Worm (Caenorhabditis elegans) whole organism, L4 larva: ENCODE results near the gene Y50D4A.6.

Experiments used
- D1046.2 ChIP-seq: fragments of 200-800 bp; sonication (Bioruptor generic); IDR thresholded peaks from 2 replicates; pipeline ENCODE4 v1.3.6; 2022; ENCODE audit warnings: missing genetic modification characterization, missing compliant biosample characterization
- F10B5.3 ChIP-seq: sonication (generic microtip); optimal IDR thresholded peaks from 2 replicates; lab custom pipeline; 2016; ENCODE audit warnings: mild to moderate bottlenecking, missing genetic modification characterization, missing compliant biosample characterization
- F44E2.7 ChIP-seq: fragments of 200-800 bp; sonication (Bioruptor generic); IDR thresholded peaks from 2 replicates; pipeline ENCODE4 v2.1.2; 2022; ENCODE audit warnings: missing genetic modification characterization, missing compliant biosample characterization
- R02D3.7 ChIP-seq: fragments of 150-350 bp; sonication (generic microtip); optimal IDR thresholded peaks from 3 replicates; lab custom pipeline; 2014; ENCODE audit warnings: missing biosample characterization, missing genetic modification characterization
- Y5F2A.4 ChIP-seq: fragments of 200-800 bp; sonication (Bioruptor generic); optimal IDR thresholded peaks from 2 replicates; lab custom pipeline; 2018; ENCODE audit warnings: mild to moderate bottlenecking, missing genetic modification characterization, missing compliant biosample characterization
- ZK546.5 ChIP-seq, 2 experiments: sonication (generic microtip); optimal IDR thresholded peaks; 2 replicates each; lab custom pipeline; 2017; ENCODE audit warnings: missing biosample characterization in 2 of 2, missing genetic modification characterization in 2 of 2
- aha-1 ChIP-seq: fragments of 150-350 bp; peaks from one replicate; lab custom pipeline; 2014; ENCODE audit warnings: missing biosample characterization, missing genetic modification characterization
- attf-4 ChIP-seq: sonication (generic microtip); optimal IDR thresholded peaks from 3 replicates; lab custom pipeline; 2017; ENCODE audit warnings: missing biosample characterization, missing genetic modification characterization
- ceh-32 ChIP-seq: sonication (generic microtip); optimal IDR thresholded peaks from 2 replicates; lab custom pipeline; 2016; ENCODE audit warnings: mild to moderate bottlenecking, missing genetic modification characterization, missing compliant biosample characterization; ENCODE audit not compliant: poor library complexity
- cey-2 ChIP-seq: sonication (generic microtip); optimal IDR thresholded peaks from 3 replicates; lab custom pipeline; 2017; ENCODE audit warnings: missing genetic modification characterization, mild to moderate bottlenecking, missing compliant biosample characterization, antibody characterized with exemption, borderline replicate concordance; ENCODE audit not compliant: insufficient read depth
- daf-12 ChIP-seq: fragments of 150-350 bp; optimal IDR thresholded peaks from 2 replicates; lab custom pipeline; 2014; ENCODE audit warnings: missing biosample characterization, missing genetic modification reagents, missing genetic modification characterization
- daf-16 ChIP-seq, 3 experiments: sonication (generic microtip); optimal IDR thresholded peaks; 2 replicates each; lab custom pipeline; 2016 to 2017; ENCODE audit warnings: missing genetic modification characterization in 3 of 3, missing genetic modification reagents in 3 of 3, mild to moderate bottlenecking in 2 of 3, missing compliant biosample characterization in 2 of 3, missing biosample characterization in 1 of 3, moderate library complexity in 1 of 3
- dmd-8 ChIP-seq: fragments of 200-800 bp; sonication (Bioruptor generic); IDR thresholded peaks from 2 replicates; pipeline ENCODE4 v1.3.6; 2022; ENCODE audit warnings: missing genetic modification characterization, missing compliant biosample characterization
- gei-8 ChIP-seq: fragments of 200-800 bp; sonication (Bioruptor generic); optimal IDR thresholded peaks from 2 replicates; lab custom pipeline; 2018; ENCODE audit warnings: mild to moderate bottlenecking, missing genetic modification characterization, missing compliant biosample characterization
- hif-1 ChIP-seq, 2 experiments: sonication (generic microtip); optimal IDR thresholded peaks; 2 replicates each; lab custom pipeline; 2016 to 2017; ENCODE audit warnings: missing compliant biosample characterization in 2 of 2, missing genetic modification characterization in 2 of 2, missing genetic modification reagents in 2 of 2, missing genotype in 2 of 2, mild to moderate bottlenecking in 1 of 2
- hlh-11 ChIP-seq: fragments of 200-800 bp; sonication (Bioruptor generic); optimal IDR thresholded peaks from 2 replicates; lab custom pipeline; 2018; ENCODE audit warnings: mild to moderate bottlenecking, missing genetic modification characterization, missing compliant biosample characterization
- jun-1 ChIP-seq: fragments of 150-350 bp; optimal IDR thresholded peaks from 2 replicates; lab custom pipeline; 2014; ENCODE audit warnings: missing biosample characterization, missing genetic modification reagents, missing genetic modification characterization
- lim-7 ChIP-seq: fragments of 200-800 bp; sonication (Bioruptor generic); IDR thresholded peaks from 2 replicates; pipeline ENCODE4 v1.3.6; 2022; ENCODE audit warnings: missing genetic modification characterization, missing compliant biosample characterization
- lin-29 ChIP-seq: fragments of 200-800 bp; sonication (Bioruptor generic); IDR thresholded peaks from 2 replicates; pipeline ENCODE4 v1.3.6; 2022; ENCODE audit warnings: missing genetic modification reagents, missing genetic modification characterization, missing compliant biosample characterization
- lin-39 ChIP-seq: fragments of 150-350 bp; optimal IDR thresholded peaks from 2 replicates; lab custom pipeline; 2014; ENCODE audit warnings: missing biosample characterization, missing genetic modification reagents, missing genetic modification characterization
- lsy-2 ChIP-seq, 2 experiments: fragments of 150-350 bp in 1 of 2; sonication (generic microtip) in 1 of 2; optimal IDR thresholded peaks; 2 replicates each; lab custom pipeline; 2014 to 2017; ENCODE audit warnings: missing biosample characterization in 2 of 2, missing genetic modification characterization in 2 of 2
- madf-5 ChIP-seq, 2 experiments: fragments of 200-800 bp; sonication (Bioruptor generic); IDR thresholded peaks; 2 replicates each; pipeline ENCODE4 v1.3.6; 2022; ENCODE audit warnings: missing compliant biosample characterization in 2 of 2, missing genetic modification characterization in 2 of 2
- mdt-29 ChIP-seq: fragments of 200-800 bp; sonication (Bioruptor generic); IDR thresholded peaks from 2 replicates; pipeline ENCODE4 v1.3.6; 2022; ENCODE audit warnings: missing genetic modification reagents, missing genetic modification characterization, missing compliant biosample characterization
- mep-1 ChIP-seq: fragments of 150-350 bp; sonication (generic microtip); optimal IDR thresholded peaks from 3 replicates; lab custom pipeline; 2014; ENCODE audit warnings: missing biosample characterization, missing genetic modification characterization
- mes-2 ChIP-seq: sonication (generic microtip); optimal IDR thresholded peaks from 2 replicates; lab custom pipeline; 2016; ENCODE audit warnings: missing genotype, mild to moderate bottlenecking, missing genetic modification characterization, missing compliant biosample characterization; ENCODE audit not compliant: poor library complexity, severe bottlenecking
- mxl-2 ChIP-seq: fragments of 200-800 bp; sonication (Bioruptor generic); conservative IDR thresholded peaks from 2 replicates; pipeline ENCODE4 v1.3.6; 2022; ENCODE audit warnings: missing genetic modification reagents, missing genetic modification characterization, missing compliant biosample characterization
- mxl-3 ChIP-seq: fragments of 200-800 bp; sonication (Bioruptor generic); optimal IDR thresholded peaks from 2 replicates; lab custom pipeline; 2018; ENCODE audit warnings: mild to moderate bottlenecking, missing genetic modification characterization, missing compliant biosample characterization
- nhr-10 ChIP-seq: fragments of 150-350 bp; optimal IDR thresholded peaks from 2 replicates; lab custom pipeline; 2014; ENCODE audit warnings: missing biosample characterization, missing genetic modification characterization
- nhr-102 ChIP-seq: sonication (generic microtip); optimal IDR thresholded peaks from 2 replicates; lab custom pipeline; 2016; ENCODE audit warnings: mild to moderate bottlenecking, missing genetic modification characterization, moderate library complexity, missing compliant biosample characterization
- nhr-25 ChIP-seq: sonication (generic microtip); optimal IDR thresholded peaks from 2 replicates; lab custom pipeline; 2017; ENCODE audit warnings: missing genetic modification characterization, mild to moderate bottlenecking, missing compliant biosample characterization, antibody characterized with exemption, moderate library complexity, borderline replicate concordance; ENCODE audit not compliant: insufficient read depth
- nhr-28 ChIP-seq: fragments of 150-350 bp; optimal IDR thresholded peaks from 2 replicates; lab custom pipeline; 2014; ENCODE audit warnings: missing biosample characterization, missing genetic modification characterization
- nhr-6 ChIP-seq: fragments of 150-350 bp; optimal IDR thresholded peaks from 2 replicates; lab custom pipeline; 2014; ENCODE audit warnings: missing biosample characterization, missing genetic modification characterization
- nhr-76 ChIP-seq: fragments of 150-350 bp; optimal IDR thresholded peaks from 2 replicates; lab custom pipeline; 2014; ENCODE audit warnings: missing biosample characterization, missing genetic modification characterization
- pha-4 ChIP-seq, 2 experiments: fragments of 150-350 bp in 1 of 2; fragments of 200-800 bp in 1 of 2; sonication (Bioruptor generic) in 1 of 2; IDR thresholded peaks in 1 of 2; optimal IDR thresholded peaks in 1 of 2; 2 replicates each; pipeline versions ENCODE4 v1.3.6 to Lab custom; 2014 to 2022; ENCODE audit warnings: missing genetic modification characterization in 2 of 2, missing genetic modification reagents in 2 of 2, missing biosample characterization in 1 of 2, missing compliant biosample characterization in 1 of 2
- saeg-2 ChIP-seq: fragments of 200-800 bp; sonication (Bioruptor generic); IDR thresholded peaks from 2 replicates; pipeline ENCODE4 v1.3.6; 2022; ENCODE audit warnings: missing genetic modification reagents, missing genetic modification characterization, missing compliant biosample characterization
- set-16 ChIP-seq: fragments of 200-800 bp; sonication (Bioruptor generic); IDR thresholded peaks from 2 replicates; pipeline ENCODE4 v1.3.6; 2022; ENCODE audit warnings: missing genetic modification reagents, missing genetic modification characterization, missing compliant biosample characterization
- snpc-1.2 ChIP-seq: fragments of 200-800 bp; sonication (Bioruptor generic); IDR thresholded peaks from 2 replicates; pipeline ENCODE4 v1.3.6; 2022; ENCODE audit warnings: missing genetic modification reagents, missing genetic modification characterization, missing compliant biosample characterization
- spr-1 ChIP-seq: sonication (generic microtip); optimal IDR thresholded peaks from 2 replicates; lab custom pipeline; 2016; ENCODE audit warnings: mild to moderate bottlenecking, missing genetic modification characterization, missing compliant biosample characterization
- unc-130 ChIP-seq: sonication (generic microtip); optimal IDR thresholded peaks from 2 replicates; lab custom pipeline; 2016; ENCODE audit warnings: missing genetic modification reagents, missing genetic modification characterization, missing compliant biosample characterization
- unc-39 ChIP-seq: sonication (generic microtip); optimal IDR thresholded peaks from 2 replicates; lab custom pipeline; 2017; ENCODE audit warnings: missing biosample characterization, missing genetic modification characterization
- unc-62 ChIP-seq, 3 experiments: fragments of 150-350 bp in 1 of 3; sonication (generic microtip); optimal IDR thresholded peaks in 2 of 3; peaks in 1 of 3; 1 replicate in 1 of 3; 2 replicates in 2 of 3; lab custom pipeline; 2014 to 2017; ENCODE audit warnings: missing biosample characterization in 3 of 3, missing genetic modification characterization in 3 of 3, missing genetic modification reagents in 3 of 3, missing genotype in 1 of 3
- vab-7 ChIP-seq: fragments of 200-800 bp; sonication (Bioruptor generic); IDR thresholded peaks from 2 replicates; pipeline ENCODE4 v1.3.6; 2022; ENCODE audit warnings: missing genetic modification reagents, missing genetic modification characterization, missing compliant biosample characterization
- zip-2 ChIP-seq: fragments of 150-350 bp; optimal IDR thresholded peaks from 2 replicates; lab custom pipeline; 2014; ENCODE audit warnings: missing biosample characterization, missing genetic modification characterization
- ztf-7 ChIP-seq: fragments of 150-350 bp; optimal IDR thresholded peaks from 2 replicates; lab custom pipeline; 2014; ENCODE audit warnings: missing biosample characterization, missing genetic modification characterization

Y50D4A.6 gene

ce11 chrV:1164196-1164691 lies 34.8 kb downstream of the Y50D4A.6 start, which contains the start of gene T21H3.5:
Gene T21H3.5 (minus strand): TSS chrV:1164293.
- TF ChIP-seq mxl-3 (GFP tag; lab: Kevin White, UChicago): peak; percentile 66
- TF ChIP-seq set-16 (GFP tag; lab: Robert Waterston, UW): peak; percentile 32; the same call in 1 of the 2 replicates
- TF ChIP-seq F44E2.7 (GFP tag; lab: Robert Waterston, UW): no peak
- no peak for TF ChIP-seq aha-1 (tag; lab: Kevin White, UChicago)
- TF ChIP-seq mep-1: no peak
- TF ChIP-seq attf-4 (tag; lab: Kevin White, UChicago): no peak
- TF ChIP-seq F10B5.3: no peak
- peak in 1 of 2 experiments; percentile 91 for TF ChIP-seq unc-62 (GFP tag; optimal IDR thresholded peaks at IDR 0.05 in 1 of 2; lab: Kevin White, UChicago)
- no peak for TF ChIP-seq unc-62 (tag; optimal IDR thresholded peaks at IDR 0.05; lab: Kevin White, UChicago)
- no peak for TF ChIP-seq D1046.2 (GFP tag; lab: Robert Waterston, UW)
- peak; percentile 18 for TF ChIP-seq hlh-11 (tag; lab: Kevin White, UChicago)
- TF ChIP-seq mxl-2 (GFP tag; lab: Robert Waterston, UW): no peak
- no peak for TF ChIP-seq cey-2 (tag; lab: Kevin White, UChicago)
- TF ChIP-seq nhr-28 (tag; lab: Kevin White, UChicago): no peak
- TF ChIP-seq vab-7: no peak
- TF ChIP-seq nhr-10 (tag; lab: Kevin White, UChicago): no peak
- TF ChIP-seq, all 104 proteins: peak for 4

- TF ChIP-seq dmd-8 (GFP tag; lab: Robert Waterston, UW) (0 out of 2 replicates have a peak, but pooled peaks have one; percentile 21), unc-39 (tag; lab: Kevin White, UChicago) (no peak)
Measured at ce11 chrV:1160716-1161115, 38.4 kb downstream of the Y50D4A.6 start.

- TF ChIP-seq madf-5 (GFP tag; IDR thresholded peaks at IDR 0.05; lab: Robert Waterston, UW) (peak in 1 of 2 experiments; percentile 66; a peak in 1 of 4 replicates), lsy-2 (tag; optimal IDR thresholded peaks at IDR 0.05; lab: Kevin White, UChicago) (peak in 1 of 2 experiments; percentile 47), snpc-1.2 (no peak), vab-7 (peak; percentile 50; the same call in 1 of the 2 replicates), F10B5.3 (no peak), gei-8 (GFP tag; lab: Kevin White, UChicago) (peak; percentile 66), lin-39 (tag; lab: Kevin White, UChicago) (no peak), daf-16 (GFP tag; optimal IDR thresholded peaks at IDR 0.05; lab: Kevin White, UChicago) (no peak), daf-16 (tag; optimal IDR thresholded peaks at IDR 0.05; lab: Kevin White, UChicago) (no peak), Y5F2A.4 (GFP tag; lab: Kevin White, UChicago) (peak; percentile 19), spr-1 (tag; lab: Kevin White, UChicago) (no peak), pha-4 (GFP tag; IDR thresholded peaks at IDR 0.05; lab: Robert Waterston, UW) (0 out of 2 replicates have a peak, but pooled peaks have one; percentile 33), pha-4 (tag; optimal IDR thresholded peaks at IDR 0.05; lab: Kevin White, UChicago) (no peak), nhr-6 (tag; lab: Kevin White, UChicago) (no peak), D1046.2 (GFP tag; lab: Robert Waterston, UW) (no peak), hif-1 (tag; optimal IDR thresholded peaks at IDR 0.05; lab: Kevin White, UChicago) (peak in 1 of 2 experiments; percentile 15), lim-7 (peak; percentile 47; the same call in 1 of the 2 replicates), hlh-11 (tag; lab: Kevin White, UChicago) (no peak), lin-29 (GFP tag; lab: Robert Waterston, UW) (0 out of 2 replicates have a peak, but pooled peaks have one; percentile 34), saeg-2 (GFP tag; lab: Robert Waterston, UW) (no peak; the same call in 1 of the 2 replicates), nhr-76 (no peak), ztf-7 (tag; lab: Kevin White, UChicago) (no peak), jun-1 (tag; lab: Kevin White, UChicago) (no peak), ceh-32 (no peak), mes-2 (tag; lab: Kevin White, UChicago) (peak; percentile 63), unc-130 (GFP tag; lab: Kevin White, UChicago) (no peak), nhr-102 (tag; lab: Kevin White, UChicago) (peak; percentile 79), mep-1 (peak; percentile 32), ZK546.5 (tag; optimal IDR thresholded peaks at IDR 0.05; lab: Kevin White, UChicago) (no peak), daf-12 (tag; lab: Kevin White, UChicago) (no peak), mdt-29 (GFP tag; lab: Robert Waterston, UW) (no peak), nhr-25 (tag; lab: Kevin White, UChicago) (no peak), zip-2 (no peak), R02D3.7 (tag; lab: Kevin White, UChicago) (no peak)
Measured at ce11 chrV:1158247-1158646, 40.8 kb downstream of the Y50D4A.6 start.
